Worm (Caenorhabditis elegans) whole organism, L3 larva: Measurements from ENCODE around the gene T20B12.4.

Experiments
- R02D3.7 ChIP-seq: fragments of 150-350 bp; optimal IDR thresholded peaks from 2 replicates; lab custom pipeline; 2014; ENCODE audit warnings: missing biosample characterization, missing genetic modification characterization
- ZK546.5 ChIP-seq: sonication (generic microtip); optimal IDR thresholded peaks from 2 replicates; lab custom pipeline; 2017; ENCODE audit warnings: missing biosample characterization, missing genetic modification characterization
- aly-2 ChIP-seq: fragments of 150-350 bp; optimal IDR thresholded peaks from 2 replicates; lab custom pipeline; 2014; ENCODE audit warnings: missing biosample characterization, missing genetic modification characterization
- ama-1 ChIP-seq: fragments of 150-350 bp; optimal IDR thresholded peaks from 2 replicates; lab custom pipeline; 2018
- ceh-16 ChIP-seq: sonication (generic microtip); optimal IDR thresholded peaks from 2 replicates; lab custom pipeline; 2017; ENCODE audit warnings: missing biosample characterization, missing genetic modification characterization
- ceh-28 ChIP-seq: fragments of 150-350 bp; optimal IDR thresholded peaks from 2 replicates; lab custom pipeline; 2014; ENCODE audit warnings: missing biosample characterization, missing genetic modification reagents, missing genetic modification characterization
- ceh-82 ChIP-seq: fragments of 150-350 bp; optimal IDR thresholded peaks from 2 replicates; lab custom pipeline; 2014; ENCODE audit warnings: missing biosample characterization, missing genetic modification characterization
- ceh-9 ChIP-seq: sonication (generic microtip); optimal IDR thresholded peaks from 2 replicates; lab custom pipeline; 2018; ENCODE audit warnings: missing biosample characterization, missing genetic modification characterization
- daf-12 ChIP-seq: fragments of 150-350 bp; optimal IDR thresholded peaks from 2 replicates; lab custom pipeline; 2014; ENCODE audit warnings: missing biosample characterization, missing genetic modification reagents, missing genetic modification characterization
- egl-27 ChIP-seq: sonication (generic microtip); optimal IDR thresholded peaks from 4 replicates; lab custom pipeline; 2017; ENCODE audit warnings: missing biosample characterization, missing genetic modification reagents, missing genetic modification characterization
- egl-5 ChIP-seq: fragments of 150-350 bp; optimal IDR thresholded peaks from 2 replicates; lab custom pipeline; 2017; ENCODE audit warnings: missing biosample characterization, missing genetic modification reagents, missing genetic modification characterization, inconsistent platforms
- elt-1 ChIP-seq: fragments of 150-350 bp; optimal IDR thresholded peaks from 2 replicates; lab custom pipeline; 2014; ENCODE audit warnings: missing biosample characterization, missing genetic modification characterization
- elt-2 ChIP-seq: sonication (generic microtip); optimal IDR thresholded peaks from 2 replicates; lab custom pipeline; 2016; ENCODE audit warnings: missing genetic modification reagents, mild to moderate bottlenecking, missing genetic modification characterization, missing compliant biosample characterization
- elt-3 ChIP-seq, 3 experiments: fragments of 150-350 bp in 1 of 3; sonication (generic microtip) in 2 of 3; optimal IDR thresholded peaks; 2 replicates in 2 of 3; 4 replicates in 1 of 3; lab custom pipeline; 2014 to 2017; ENCODE audit warnings: missing biosample characterization in 3 of 3, missing genetic modification characterization in 3 of 3
- eor-1 ChIP-seq, 2 experiments: fragments of 150-350 bp; optimal IDR thresholded peaks; 2 replicates each; lab custom pipeline; 2014 to 2018; ENCODE audit warnings: missing biosample characterization in 2 of 2, missing genetic modification characterization in 2 of 2
- fkh-10 ChIP-seq: sonication (generic microtip); optimal IDR thresholded peaks from 2 replicates; lab custom pipeline; 2017; ENCODE audit warnings: missing biosample characterization, missing genetic modification reagents, missing genetic modification characterization
- fkh-2 ChIP-seq: fragments of 150-350 bp; optimal IDR thresholded peaks from 2 replicates; lab custom pipeline; 2014; ENCODE audit warnings: missing biosample characterization, missing genetic modification reagents, missing genetic modification characterization
- fos-1 ChIP-seq: fragments of 150-350 bp; optimal IDR thresholded peaks from 2 replicates; lab custom pipeline; 2014; ENCODE audit warnings: missing biosample characterization, missing genetic modification characterization
- hmg-11 ChIP-seq: sonication (generic microtip); optimal IDR thresholded peaks from 2 replicates; lab custom pipeline; 2016; ENCODE audit warnings: missing genetic modification characterization, missing compliant biosample characterization
- jun-1 ChIP-seq: fragments of 150-350 bp; optimal IDR thresholded peaks from 2 replicates; lab custom pipeline; 2014; ENCODE audit warnings: missing biosample characterization, missing genetic modification reagents, missing genetic modification characterization
- lin-15B ChIP-seq: fragments of 150-350 bp; optimal IDR thresholded peaks from 2 replicates; lab custom pipeline; 2014; ENCODE audit warnings: missing biosample characterization, missing genetic modification characterization
- lin-39 ChIP-seq: fragments of 150-350 bp; optimal IDR thresholded peaks from 2 replicates; lab custom pipeline; 2018; ENCODE audit warnings: missing biosample characterization, missing genetic modification reagents, missing genetic modification characterization
- lsy-12 ChIP-seq: sonication (generic microtip); optimal IDR thresholded peaks from 2 replicates; lab custom pipeline; 2016; ENCODE audit warnings: mild to moderate bottlenecking, missing genetic modification characterization, missing compliant biosample characterization
- mdl-1 ChIP-seq: fragments of 150-350 bp; optimal IDR thresholded peaks from 2 replicates; lab custom pipeline; 2014; ENCODE audit warnings: missing biosample characterization, missing genetic modification characterization
- mml-1 ChIP-seq: fragments of 150-350 bp; sonication (generic microtip); optimal IDR thresholded peaks from 3 replicates; lab custom pipeline; 2014; ENCODE audit warnings: missing biosample characterization, missing genetic modification characterization
- nfya-1 ChIP-seq: sonication (generic microtip); optimal IDR thresholded peaks from 2 replicates; lab custom pipeline; 2017; ENCODE audit warnings: missing genetic modification characterization, mild to moderate bottlenecking, missing compliant biosample characterization, antibody characterized with exemption, moderate library complexity; ENCODE audit not compliant: insufficient read depth
- nhr-11 ChIP-seq: fragments of 150-350 bp; optimal IDR thresholded peaks from 2 replicates; lab custom pipeline; 2014; ENCODE audit warnings: missing biosample characterization, missing genetic modification characterization
- nhr-12 ChIP-seq: fragments of 150-350 bp; optimal IDR thresholded peaks from 2 replicates; lab custom pipeline; 2014; ENCODE audit warnings: missing biosample characterization, missing genetic modification characterization
- nhr-23 ChIP-seq: fragments of 150-350 bp; optimal IDR thresholded peaks from 2 replicates; lab custom pipeline; 2014; ENCODE audit warnings: missing biosample characterization, missing genetic modification reagents, missing genetic modification characterization
- nhr-237 ChIP-seq: fragments of 150-350 bp; optimal IDR thresholded peaks from 2 replicates; lab custom pipeline; 2014; ENCODE audit warnings: missing biosample characterization, missing genetic modification characterization
- nhr-25 ChIP-seq: sonication (generic microtip); optimal IDR thresholded peaks from 2 replicates; lab custom pipeline; 2017; ENCODE audit warnings: missing biosample characterization, missing genetic modification characterization
- nhr-28 ChIP-seq: fragments of 150-350 bp; optimal IDR thresholded peaks from 2 replicates; lab custom pipeline; 2014; ENCODE audit warnings: missing biosample characterization, missing genetic modification characterization
- nhr-43 ChIP-seq: sonication (generic microtip); optimal IDR thresholded peaks from 2 replicates; lab custom pipeline; 2016; ENCODE audit warnings: mild to moderate bottlenecking, missing genetic modification characterization, missing compliant biosample characterization; ENCODE audit not compliant: poor library complexity, severe bottlenecking
- nhr-67 ChIP-seq: fragments of 150-350 bp; optimal IDR thresholded peaks from 2 replicates; lab custom pipeline; 2014; ENCODE audit warnings: missing biosample characterization, missing genetic modification characterization
- nhr-76 ChIP-seq: fragments of 150-350 bp; sonication (generic microtip); optimal IDR thresholded peaks from 5 replicates; lab custom pipeline; 2014; ENCODE audit warnings: missing biosample characterization, missing genetic modification characterization
- nhr-77 ChIP-seq: fragments of 150-350 bp; optimal IDR thresholded peaks from 2 replicates; lab custom pipeline; 2014; ENCODE audit warnings: missing biosample characterization, missing genetic modification characterization
- pha-4 ChIP-seq: fragments of 150-350 bp; optimal IDR thresholded peaks from 2 replicates; lab custom pipeline; 2014; ENCODE audit warnings: missing biosample characterization, missing genetic modification reagents, missing genetic modification characterization
- pqm-1 ChIP-seq: fragments of 150-350 bp; optimal IDR thresholded peaks from 2 replicates; lab custom pipeline; 2017; ENCODE audit warnings: missing biosample characterization, missing genetic modification characterization, inconsistent platforms
- sea-2 ChIP-seq: fragments of 150-350 bp; sonication (generic microtip); optimal IDR thresholded peaks from 4 replicates; lab custom pipeline; 2014; ENCODE audit warnings: missing biosample characterization, missing genetic modification reagents, missing genetic modification characterization
- skn-1 ChIP-seq: fragments of 150-350 bp; optimal IDR thresholded peaks from 2 replicates; lab custom pipeline; 2014; ENCODE audit warnings: missing biosample characterization, missing genetic modification characterization
- snpc-4 ChIP-seq: fragments of 150-350 bp; optimal IDR thresholded peaks from 2 replicates; lab custom pipeline; 2014; ENCODE audit warnings: missing biosample characterization, missing genetic modification characterization
- tbx-2 ChIP-seq: sonication (generic microtip); optimal IDR thresholded peaks from 2 replicates; lab custom pipeline; 2016; ENCODE audit warnings: mild to moderate bottlenecking, missing genetic modification characterization, missing compliant biosample characterization
- unc-39 ChIP-seq: sonication (generic microtip); optimal IDR thresholded peaks from 4 replicates; lab custom pipeline; 2017; ENCODE audit warnings: missing biosample characterization, missing genetic modification characterization
- unc-62 ChIP-seq: fragments of 150-350 bp; sonication (generic microtip); optimal IDR thresholded peaks from 4 replicates; lab custom pipeline; 2014; ENCODE audit warnings: missing biosample characterization, missing genetic modification reagents, missing genetic modification characterization
- zag-1 ChIP-seq: fragments of 150-350 bp; optimal IDR thresholded peaks from 2 replicates; lab custom pipeline; 2014; ENCODE audit warnings: missing biosample characterization, missing genetic modification characterization
- ztf-11 ChIP-seq: fragments of 150-350 bp; optimal IDR thresholded peaks from 2 replicates; lab custom pipeline; 2014; ENCODE audit warnings: missing biosample characterization, missing genetic modification characterization
- ztf-4 ChIP-seq: fragments of 150-350 bp; optimal IDR thresholded peaks from 2 replicates; lab custom pipeline; 2014; ENCODE audit warnings: missing biosample characterization, missing genetic modification characterization

T20B12.4 gene

ce11 chrIII:7376143-7376802 is 8.8 kb downstream of the T20B12.4 start:
- TF ChIP-seq nhr-28 (tag; lab: Kevin White, UChicago), result no peak
- no peak for TF ChIP-seq ceh-28 (tag; lab: Kevin White, UChicago)
- peak; percentile 58 for TF ChIP-seq pha-4 (tag; lab: Kevin White, UChicago)
- TF ChIP-seq elt-1 (tag; lab: Kevin White, UChicago), result no peak
- TF ChIP-seq fkh-2 (tag; lab: Kevin White, UChicago), result no peak
- no peak for TF ChIP-seq nhr-77 (tag; lab: Kevin White, UChicago)
- TF ChIP-seq tbx-2 (tag; lab: Kevin White, UChicago), result peak; percentile 61
- TF ChIP-seq ceh-82, result no peak
- no peak for TF ChIP-seq unc-39 (tag; lab: Kevin White, UChicago)
- TF ChIP-seq hmg-11 (tag; lab: Kevin White, UChicago), result peak; percentile 11
- TF ChIP-seq nhr-23 (tag; lab: Kevin White, UChicago), result peak; percentile 96
- TF ChIP-seq elt-2 (tag; lab: Kevin White, UChicago), result peak; percentile 73
- TF ChIP-seq mml-1 (tag; lab: Kevin White, UChicago), result peak; percentile 25
- no peak for TF ChIP-seq lin-15B
- TF ChIP-seq sea-2, result no peak
- TF ChIP-seq ama-1, result peak; percentile 70
- TF ChIP-seq skn-1 (tag; lab: Kevin White, UChicago), result no peak
- no peak for TF ChIP-seq fkh-10 (GFP tag; lab: Kevin White, UChicago)
- TF ChIP-seq nhr-237 (tag; lab: Kevin White, UChicago), result no peak
- no peak for TF ChIP-seq nhr-12 (tag; lab: Kevin White, UChicago)
- no peak for TF ChIP-seq ceh-9 (tag; lab: Kevin White, UChicago)
- no peak for TF ChIP-seq ztf-4 (tag; lab: Kevin White, UChicago)
- no peak for TF ChIP-seq eor-1 (tag; optimal IDR thresholded peaks at IDR 0.05; lab: Kevin White, UChicago)
- peak; percentile 77 for TF ChIP-seq fos-1 (tag; lab: Kevin White, UChicago)
- TF ChIP-seq jun-1, result peak; percentile 64
- TF ChIP-seq aly-2, result no peak
- TF ChIP-seq R02D3.7 (tag; lab: Kevin White, UChicago), result no peak
- TF ChIP-seq elt-3 (tag; optimal IDR thresholded peaks at IDR 0.05; lab: Kevin White, UChicago), result peak; percentile 42 to 71 (median 60)
- TF ChIP-seq ztf-11 (tag; lab: Kevin White, UChicago), result no peak
- TF ChIP-seq daf-12 (tag; lab: Kevin White, UChicago), result no peak
- TF ChIP-seq egl-27 (tag; lab: Kevin White, UChicago), result no peak
- TF ChIP-seq nhr-43 (tag; lab: Kevin White, UChicago), result peak; percentile 95
- no peak for TF ChIP-seq nhr-67 (tag; lab: Kevin White, UChicago)
- peak; percentile 73 for TF ChIP-seq lsy-12 (tag; lab: Kevin White, UChicago)
- no peak for TF ChIP-seq nhr-76 (tag; lab: Kevin White, UChicago)
- TF ChIP-seq pqm-1 (tag; lab: Kevin White, UChicago), result peak; percentile 23
- TF ChIP-seq unc-62, result peak; percentile 82
- no peak for TF ChIP-seq ceh-16 (tag; lab: Kevin White, UChicago)
- peak; percentile 59 for TF ChIP-seq lin-39
- no peak for TF ChIP-seq zag-1
- peak; percentile 27 for TF ChIP-seq egl-5 (tag; lab: Kevin White, UChicago)
- peak; percentile 10 for TF ChIP-seq nhr-11
- peak; percentile 57 for TF ChIP-seq nfya-1
- no peak for TF ChIP-seq snpc-4 (tag; lab: Kevin White, UChicago)
- peak; percentile 97 for TF ChIP-seq nhr-25 (tag; lab: Kevin White, UChicago)
- peak; percentile 94 for TF ChIP-seq mdl-1 (tag; lab: Kevin White, UChicago)
- no peak for TF ChIP-seq ZK546.5 (tag; lab: Kevin White, UChicago)
